Worm (Caenorhabditis elegans): ENCODE data around the gene Y105C5B.19.

DNA sequence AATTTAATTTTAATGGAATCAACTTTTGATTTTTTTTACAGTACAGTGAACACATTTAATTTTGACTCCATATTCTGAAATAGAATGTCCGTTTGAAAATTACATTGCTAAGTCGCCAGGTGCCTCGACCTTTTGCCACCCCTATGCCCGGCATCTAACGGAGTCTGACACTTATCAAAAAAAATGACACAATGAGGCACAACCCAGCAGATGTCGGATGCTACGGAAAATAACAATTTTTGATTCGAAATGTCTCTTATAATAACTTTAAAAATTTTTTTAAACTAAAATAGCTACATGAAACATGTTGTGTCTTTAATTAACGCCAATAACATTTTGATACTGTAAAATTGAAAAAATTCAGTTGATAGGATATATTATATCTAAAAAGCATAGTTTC, 28.4 kb downstream of the Y105C5B.19 start:
- no peak for TF ChIP-seq egl-27 (tag; optimal IDR thresholded peaks at IDR 0.05)
- TF ChIP-seq aly-2 (tag; optimal IDR thresholded peaks at IDR 0.05) = no peak
- no peak for TF ChIP-seq skn-1 (tag; optimal IDR thresholded peaks at IDR 0.05)
- no peak for TF ChIP-seq ztf-4 (tag; optimal IDR thresholded peaks at IDR 0.05)
- TF ChIP-seq nhr-237 (tag; optimal IDR thresholded peaks at IDR 0.05) = no peak
- no peak for TF ChIP-seq fkh-10 (GFP tag; optimal IDR thresholded peaks at IDR 0.05)
- TF ChIP-seq tbx-2 (tag; optimal IDR thresholded peaks at IDR 0.05) = no peak
- no peak for TF ChIP-seq nhr-76 (tag; optimal IDR thresholded peaks at IDR 0.05)
- no peak for TF ChIP-seq lin-39 (tag; optimal IDR thresholded peaks at IDR 0.05)
- TF ChIP-seq nhr-77 (tag; optimal IDR thresholded peaks at IDR 0.05) = no peak
- TF ChIP-seq snpc-4 (tag; optimal IDR thresholded peaks at IDR 0.05) = no peak
